Fruit fly (Drosophila melanogaster): ENCODE results near the gene dysf.

The dysf gene

DNA sequence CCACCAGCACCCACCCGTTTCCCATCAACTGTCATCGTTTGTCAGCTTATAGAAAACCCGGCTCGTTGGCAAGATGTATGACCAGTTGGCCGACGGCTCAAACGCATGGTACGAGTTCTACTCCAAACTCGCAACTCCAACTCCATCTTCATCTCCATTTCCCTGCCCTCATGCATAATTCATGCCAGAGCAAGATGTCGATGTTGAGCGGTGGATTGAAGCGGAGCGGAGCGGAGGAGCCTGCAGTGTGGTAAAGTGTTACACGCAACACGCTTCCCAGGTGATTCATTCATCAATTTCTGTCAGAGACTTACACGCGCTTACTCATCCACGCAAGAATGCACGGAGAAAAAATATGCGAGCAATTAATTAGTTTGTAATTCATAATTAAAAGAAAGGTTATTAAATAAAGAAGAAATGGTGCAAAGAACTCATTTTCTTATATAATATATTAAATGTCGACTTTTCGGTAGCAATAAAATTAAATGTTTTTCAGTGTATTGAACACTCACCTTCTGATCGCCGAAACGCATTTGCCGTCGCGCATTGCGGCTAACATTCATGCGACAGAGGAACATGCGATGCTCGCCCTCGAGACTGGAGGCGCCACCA, 17.0 kb downstream of the dysf start:
- peak; percentile 52 for TF ChIP-seq CG8319 (GFP tag; optimal IDR thresholded peaks at IDR 0.05)
- TF ChIP-seq Hr4 (GFP tag; optimal IDR thresholded peaks at IDR 0.05): peak; percentile 64
- TF ChIP-seq CG16779 (tag; optimal IDR thresholded peaks at IDR 0.05): peak; percentile 52
- no peak for TF ChIP-seq fd85E (GFP tag; optimal IDR thresholded peaks at IDR 0.05)
- TF ChIP-seq acj6 (GFP tag; optimal IDR thresholded peaks at IDR 0.05): peak; percentile 81
- TF ChIP-seq svp (GFP tag): peak; percentile 90
- TF ChIP-seq Gug (GFP tag; IDR thresholded peaks at IDR 0.05): peak; percentile 49
- peak; percentile 78 for TF ChIP-seq eg (GFP tag; IDR thresholded peaks at IDR 0.05)
- peak; percentile 67 for TF ChIP-seq CG6854 (GFP tag; optimal IDR thresholded peaks at IDR 0.05)
- TF ChIP-seq ss (GFP tag; optimal IDR thresholded peaks at IDR 0.05): peak; percentile 74 to 96
- TF ChIP-seq CG32006 (GFP tag; optimal IDR thresholded peaks at IDR 0.05): peak; percentile 76
- TF ChIP-seq vri (GFP tag; optimal IDR thresholded peaks at IDR 0.05): peak; percentile 50
- TF ChIP-seq Eip78C (GFP tag): peak; percentile 94
- TF ChIP-seq Eip93F (GFP tag; optimal IDR thresholded peaks at IDR 0.05): no peak
- peak; percentile 69 for TF ChIP-seq CG31627 (GFP tag; optimal IDR thresholded peaks at IDR 0.05)
- TF ChIP-seq CG6163 (GFP tag; IDR thresholded peaks at IDR 0.05): peak; percentile 86
- TF ChIP-seq dac (GFP tag; optimal IDR thresholded peaks at IDR 0.05): peak; percentile 19
- TF ChIP-seq CG8119 (GFP tag; IDR thresholded peaks at IDR 0.05): peak; percentile 78
- peak; percentile 55 for TF ChIP-seq net (GFP tag; optimal IDR thresholded peaks at IDR 0.05)
- no peak for TF ChIP-seq CG11294 (GFP tag; IDR thresholded peaks at IDR 0.05)
- TF ChIP-seq Sox102F (GFP tag; optimal IDR thresholded peaks at IDR 0.05): peak; percentile 80
- TF ChIP-seq Smox (GFP tag; optimal IDR thresholded peaks at IDR 0.05): peak; percentile 75
- peak; percentile 80 for TF ChIP-seq OdsH (GFP tag; optimal IDR thresholded peaks at IDR 0.05)
- TF ChIP-seq Sox15 (GFP tag; optimal IDR thresholded peaks at IDR 0.05): peak; percentile 19
- TF ChIP-seq esn (GFP tag; optimal IDR thresholded peaks at IDR 0.05): peak; percentile 83
- peak; percentile 60 for TF ChIP-seq CG8632 (GFP tag; optimal IDR thresholded peaks at IDR 0.05)
- peak; percentile 73 for TF ChIP-seq cyc (GFP tag; optimal IDR thresholded peaks at IDR 0.05)
- TF ChIP-seq CG7368 (GFP tag; optimal IDR thresholded peaks at IDR 0.05): peak; percentile 56
- peak; percentile 81 for TF ChIP-seq achi (GFP tag; optimal IDR thresholded peaks at IDR 0.05)
- no peak for TF ChIP-seq fkh (GFP tag; optimal IDR thresholded peaks at IDR 0.05)
- peak; percentile 81 for TF ChIP-seq CG3919 (GFP tag; optimal IDR thresholded peaks at IDR 0.05)
- TF ChIP-seq pdm3 (GFP tag; optimal IDR thresholded peaks at IDR 0.05): peak; percentile 72
- TF ChIP-seq CG3032 (tag; optimal IDR thresholded peaks at IDR 0.05): peak; percentile 82
- TF ChIP-seq CG10669 (GFP tag; optimal IDR thresholded peaks at IDR 0.05): peak; percentile 73
- peak; percentile 53 for TF ChIP-seq CG6276 (GFP tag; optimal IDR thresholded peaks at IDR 0.05)
- TF ChIP-seq lz (GFP tag; optimal IDR thresholded peaks at IDR 0.05): peak; percentile 78
- TF ChIP-seq Blimp-1 (GFP tag; optimal IDR thresholded peaks at IDR 0.05): peak; percentile 57
- peak; percentile 62 for TF ChIP-seq Hr39 (GFP tag; optimal IDR thresholded peaks at IDR 0.05)
- TF ChIP-seq spab (GFP tag; optimal IDR thresholded peaks at IDR 0.05): peak; percentile 70
- TF ChIP-seq Ets21C (GFP tag; optimal IDR thresholded peaks at IDR 0.05): peak; percentile 51
- TF ChIP-seq CG15336 (GFP tag; IDR thresholded peaks at IDR 0.05): peak; percentile 80
- TF ChIP-seq Ets96B (tag; optimal IDR thresholded peaks at IDR 0.05): peak; percentile 76
- TF ChIP-seq CG10631 (GFP tag; optimal IDR thresholded peaks at IDR 0.05): peak; percentile 77
- TF ChIP-seq CG1621 (tag; optimal IDR thresholded peaks at IDR 0.05): peak; percentile 60
- TF ChIP-seq Sox14 (GFP tag; optimal IDR thresholded peaks at IDR 0.05): peak; percentile 58
- peak; percentile 34 to 50 for TF ChIP-seq salr (GFP tag; optimal IDR thresholded peaks at IDR 0.05)
- peak; percentile 61 for TF ChIP-seq CG11762 (GFP tag; optimal IDR thresholded peaks at IDR 0.05; ENCODE audit: insufficient read depth)
- peak; percentile 10 for TF ChIP-seq CG4318 (GFP tag; optimal IDR thresholded peaks at IDR 0.05)
- TF ChIP-seq CG11902 (GFP tag; optimal IDR thresholded peaks at IDR 0.05): peak; percentile 35
- peak; percentile 59 for TF ChIP-seq Lpt (GFP tag; optimal IDR thresholded peaks at IDR 0.05)
- peak; percentile 79 for TF ChIP-seq dsx (GFP tag; optimal IDR thresholded peaks at IDR 0.05; ENCODE audit: poor library complexity, severe bottlenecking)
